Worm (Caenorhabditis elegans) whole organism, late embryonic: Measurements from ENCODE around the gene W02D7.4.

Source experiments
- C08G9.2 ChIP-seq: sonication (generic microtip); optimal IDR thresholded peaks from 2 replicates; lab custom pipeline; 2016; ENCODE audit warnings: mild to moderate bottlenecking, missing genetic modification characterization, moderate library complexity, missing compliant biosample characterization
- F13H6.1 ChIP-seq: sonication (generic microtip); optimal IDR thresholded peaks from 2 replicates; lab custom pipeline; 2016; ENCODE audit warnings: missing genetic modification characterization, missing compliant biosample characterization
- ahr-1 ChIP-seq: sonication (generic microtip); optimal IDR thresholded peaks from 2 replicates; lab custom pipeline; 2016; ENCODE audit warnings: missing genetic modification characterization, missing compliant biosample characterization
- ama-1 ChIP-seq: fragments of 150-350 bp; optimal IDR thresholded peaks from 2 replicates; lab custom pipeline; 2014
- ceh-19 ChIP-seq: fragments of 200-800 bp; sonication (Bioruptor generic); optimal IDR thresholded peaks from 2 replicates; lab custom pipeline; 2018; ENCODE audit warnings: mild to moderate bottlenecking, missing genetic modification characterization, missing compliant biosample characterization
- ceh-2 ChIP-seq: sonication (generic microtip); optimal IDR thresholded peaks from 2 replicates; lab custom pipeline; 2016; ENCODE audit warnings: missing genotype, missing genetic modification characterization, missing compliant biosample characterization
- ceh-30 ChIP-seq: fragments of 150-350 bp; optimal IDR thresholded peaks from 2 replicates; lab custom pipeline; 2014; ENCODE audit warnings: missing biosample characterization, missing genetic modification characterization
- ceh-45 ChIP-seq: fragments of 200-800 bp; sonication (Bioruptor generic); IDR thresholded peaks from 2 replicates; pipeline ENCODE4 v1.3.6; 2022; ENCODE audit warnings: missing genetic modification reagents, missing genetic modification characterization, missing compliant biosample characterization
- ceh-48 ChIP-seq: sonication (generic microtip); optimal IDR thresholded peaks from 2 replicates; lab custom pipeline; 2016; ENCODE audit warnings: missing genetic modification characterization, inconsistent platforms, missing compliant biosample characterization
- ceh-6 ChIP-seq: fragments of 200-800 bp; sonication (Bioruptor generic); optimal IDR thresholded peaks from 2 replicates; lab custom pipeline; 2018; ENCODE audit warnings: mild to moderate bottlenecking, missing genetic modification characterization, missing compliant biosample characterization
- ceh-9 ChIP-seq: sonication (generic microtip); optimal IDR thresholded peaks from 2 replicates; lab custom pipeline; 2016; ENCODE audit warnings: mild to moderate bottlenecking, missing genetic modification characterization, inconsistent platforms, missing compliant biosample characterization
- dve-1 ChIP-seq: sonication (generic microtip); optimal IDR thresholded peaks from 2 replicates; lab custom pipeline; 2017; ENCODE audit warnings: antibody characterized with exemption, mild to moderate bottlenecking, missing genetic modification characterization, missing compliant biosample characterization
- elt-2 ChIP-seq: sonication (generic microtip); optimal IDR thresholded peaks from 2 replicates; lab custom pipeline; 2016; ENCODE audit warnings: missing genetic modification reagents, missing genetic modification characterization, missing compliant biosample characterization
- elt-4 ChIP-seq: sonication (generic microtip); optimal IDR thresholded peaks from 2 replicates; lab custom pipeline; 2016; ENCODE audit warnings: missing genetic modification characterization, missing compliant biosample characterization
- ets-4 ChIP-seq: sonication (generic microtip); optimal IDR thresholded peaks from 2 replicates; lab custom pipeline; 2016; ENCODE audit warnings: missing genetic modification characterization, missing compliant biosample characterization
- eyg-1 ChIP-seq: sonication (generic microtip); optimal IDR thresholded peaks from 2 replicates; lab custom pipeline; 2016; ENCODE audit warnings: missing genotype, missing genetic modification characterization, missing compliant biosample characterization
- fkh-6 ChIP-seq: sonication (generic microtip); optimal IDR thresholded peaks from 2 replicates; lab custom pipeline; 2016; ENCODE audit warnings: missing genetic modification characterization, missing compliant biosample characterization
- hlh-8 ChIP-seq: sonication (generic microtip); optimal IDR thresholded peaks from 2 replicates; lab custom pipeline; 2016; ENCODE audit warnings: missing genotype, missing genetic modification characterization, missing compliant biosample characterization
- lim-6 ChIP-seq: sonication (generic microtip); optimal IDR thresholded peaks from 2 replicates; lab custom pipeline; 2016; ENCODE audit warnings: missing genetic modification characterization, missing compliant biosample characterization
- lin-11 ChIP-seq: fragments of 200-800 bp; sonication (Bioruptor generic); optimal IDR thresholded peaks from 2 replicates; lab custom pipeline; 2018; ENCODE audit warnings: mild to moderate bottlenecking, missing genetic modification characterization, missing compliant biosample characterization
- madf-2 ChIP-seq: sonication (generic microtip); optimal IDR thresholded peaks from 2 replicates; lab custom pipeline; 2017; ENCODE audit warnings: missing genetic modification characterization, missing compliant biosample characterization
- nhr-232 ChIP-seq: sonication (generic microtip); optimal IDR thresholded peaks from 2 replicates; lab custom pipeline; 2016; ENCODE audit warnings: missing genetic modification characterization, missing compliant biosample characterization
- odd-2 ChIP-seq: sonication (generic microtip); optimal IDR thresholded peaks from 2 replicates; lab custom pipeline; 2017; ENCODE audit warnings: antibody characterized with exemption, mild to moderate bottlenecking, missing genetic modification characterization, missing compliant biosample characterization
- pax-1 ChIP-seq: fragments of 150-350 bp; optimal IDR thresholded peaks from 2 replicates; lab custom pipeline; 2014; ENCODE audit warnings: missing biosample characterization, missing genetic modification characterization
- pqm-1 ChIP-seq: sonication (generic microtip); optimal IDR thresholded peaks from 2 replicates; lab custom pipeline; 2016; ENCODE audit warnings: missing genetic modification characterization, missing compliant biosample characterization
- ref-2 ChIP-seq: sonication (generic microtip); optimal IDR thresholded peaks from 2 replicates; lab custom pipeline; 2016; ENCODE audit warnings: missing genetic modification characterization, missing compliant biosample characterization
- rnt-1 ChIP-seq: sonication (generic microtip); optimal IDR thresholded peaks from 2 replicates; lab custom pipeline; 2016; ENCODE audit warnings: missing genetic modification characterization, missing compliant biosample characterization
- sox-4 ChIP-seq: sonication (generic microtip); optimal IDR thresholded peaks from 2 replicates; lab custom pipeline; 2017; ENCODE audit warnings: mild to moderate bottlenecking, missing genetic modification characterization, inconsistent platforms, missing compliant biosample characterization
- ttx-3 ChIP-seq: sonication (generic microtip); optimal IDR thresholded peaks from 2 replicates; lab custom pipeline; 2016; ENCODE audit warnings: missing genetic modification reagents, missing genetic modification characterization, missing compliant biosample characterization
- unc-3 ChIP-seq, 2 experiments: fragments of 200-800 bp in 1 of 2; sonication (Bioruptor generic) in 1 of 2; sonication (generic microtip) in 1 of 2; conservative IDR thresholded peaks in 1 of 2; optimal IDR thresholded peaks in 1 of 2; 2 replicates each; pipeline versions ENCODE4 v1.3.6 to Lab custom; 2016 to 2022; ENCODE audit warnings: missing compliant biosample characterization in 2 of 2, missing genetic modification characterization in 2 of 2, missing genetic modification reagents in 1 of 2
- unc-42 ChIP-seq: sonication (generic microtip); optimal IDR thresholded peaks from 2 replicates; lab custom pipeline; 2016; ENCODE audit warnings: missing genotype, missing genetic modification characterization, missing compliant biosample characterization
- unc-55 ChIP-seq: sonication (generic microtip); optimal IDR thresholded peaks from 2 replicates; lab custom pipeline; 2017; ENCODE audit warnings: missing biosample characterization, missing genetic modification reagents, missing genetic modification characterization
- zip-5 ChIP-seq: sonication (generic microtip); optimal IDR thresholded peaks from 2 replicates; lab custom pipeline; 2016; ENCODE audit warnings: missing genetic modification characterization, missing compliant biosample characterization
- ztf-16 ChIP-seq: sonication (generic microtip); optimal IDR thresholded peaks from 2 replicates; lab custom pipeline; 2017; ENCODE audit warnings: missing genetic modification characterization, missing compliant biosample characterization

The W02D7.4 gene

ce11 chrV:8253946-8254345, 43.5 kb downstream of the W02D7.4 start:
- TF ChIP-seq unc-42 (tag; lab: Kevin White, UChicago) (peak; percentile 97), eyg-1 (tag; lab: Kevin White, UChicago) (no peak), dve-1 (no peak)
- TF ChIP-seq, all 69 proteins: peak for 1

ce11 chrV:8252532-8252931, 44.9 kb downstream of the W02D7.4 start:
- TF ChIP-seq pax-1 (tag; lab: Kevin White, UChicago) = no peak
- TF ChIP-seq unc-55 = peak; percentile 43

ce11 chrV:8251075-8251474, 46.3 kb downstream of the W02D7.4 start:
- no peak for TF ChIP-seq ceh-19 (GFP tag; lab: Kevin White, UChicago)
- no peak for TF ChIP-seq ceh-6 (GFP tag; lab: Kevin White, UChicago)
- TF ChIP-seq C08G9.2 (tag; lab: Kevin White, UChicago) = no peak
- no peak for TF ChIP-seq ceh-48
- TF ChIP-seq ceh-45 = no peak
- no peak for TF ChIP-seq ttx-3 (tag; lab: Kevin White, UChicago)
- no peak for TF ChIP-seq pqm-1 (tag; lab: Kevin White, UChicago)
- TF ChIP-seq zip-5 (tag; lab: Kevin White, UChicago) = no peak
- TF ChIP-seq ceh-30 (tag; lab: Kevin White, UChicago) = no peak
- no peak for TF ChIP-seq ahr-1 (tag; lab: Kevin White, UChicago)

ce11 chrV:8250208-8250607, 47.2 kb downstream of the W02D7.4 start, which contains the start of gene C16D9.6:
Gene C16D9.6, minus strand, starts transcription at chrV:8250308.
- TF ChIP-seq ztf-16 (no peak), sox-4 (tag; lab: Kevin White, UChicago) (no peak), madf-2 (no peak), nhr-232 (no peak), ceh-48 (no peak), elt-4 (no peak), unc-3 (GFP tag; conservative IDR thresholded peaks at IDR 0.05; lab: Robert Waterston, UW) (no peak), unc-3 (tag; optimal IDR thresholded peaks at IDR 0.05; lab: Kevin White, UChicago) (no peak), ets-4 (no peak), ref-2 (tag; lab: Kevin White, UChicago) (no peak), hlh-8 (tag; lab: Kevin White, UChicago) (no peak), unc-55 (no peak), lim-6 (tag; lab: Kevin White, UChicago) (no peak), rnt-1 (tag; lab: Kevin White, UChicago) (no peak), ceh-2 (tag; lab: Kevin White, UChicago) (no peak), F13H6.1 (no peak)

- TF ChIP-seq ceh-9 (tag; lab: Kevin White, UChicago) (no peak), fkh-6 (tag; lab: Kevin White, UChicago) (peak; percentile 2), lin-11 (tag; lab: Kevin White, UChicago) (no peak), elt-2 (tag; lab: Kevin White, UChicago) (peak; percentile 32), odd-2 (tag; lab: Kevin White, UChicago) (no peak), ama-1 (peak; percentile 74)
These were observed 49.9 kb downstream of the W02D7.4 start for ce11 chrV:8247311-8248105.
